Worm (Caenorhabditis elegans) whole organism, midembryonic: Measurements from ENCODE around the gene znfx-1.
A peak's percentile ranks its signal among the peaks of the same experiment; 100 is the strongest.

Source experiments
- T22C8.4 ChIP-seq: fragments of 200-800 bp; sonication (Bioruptor generic); IDR thresholded peaks from 2 replicates; pipeline ENCODE4 v1.3.6; 2022; ENCODE audit warnings: missing genetic modification characterization, missing compliant biosample characterization
- cog-1 ChIP-seq: sonication (generic microtip); optimal IDR thresholded peaks from 2 replicates; lab custom pipeline; 2016; ENCODE audit warnings: missing genetic modification characterization, missing compliant biosample characterization
- flt-1 ChIP-seq: fragments of 200-800 bp; sonication (Bioruptor generic); IDR thresholded peaks from 2 replicates; pipeline ENCODE4 v1.3.6; 2022; ENCODE audit warnings: missing genetic modification characterization, missing compliant biosample characterization
- klf-2 ChIP-seq: fragments of 200-800 bp; sonication (Bioruptor generic); conservative IDR thresholded peaks from 2 replicates; pipeline ENCODE4 v1.3.6; 2022; ENCODE audit warnings: missing genetic modification reagents, missing genetic modification characterization, missing compliant biosample characterization
- med-1 ChIP-seq: sonication (generic microtip); optimal IDR thresholded peaks from 2 replicates; lab custom pipeline; 2017; ENCODE audit warnings: missing genetic modification characterization, mild to moderate bottlenecking, missing compliant biosample characterization, antibody characterized with exemption, missing genetic modification reagents; ENCODE audit not compliant: insufficient read depth
- ref-1 ChIP-seq: fragments of 200-800 bp; sonication (Bioruptor generic); conservative IDR thresholded peaks from 2 replicates; pipeline ENCODE4 v1.3.6; 2022; ENCODE audit warnings: missing genetic modification reagents, missing genetic modification characterization, missing compliant biosample characterization
- tab-1 ChIP-seq: fragments of 200-800 bp; sonication (Bioruptor generic); IDR thresholded peaks from 2 replicates; pipeline ENCODE4 v1.3.6; 2022; ENCODE audit warnings: missing genetic modification characterization, missing compliant biosample characterization
- ztf-23 ChIP-seq: fragments of 200-800 bp; sonication (Bioruptor generic); IDR thresholded peaks from 2 replicates; pipeline ENCODE4 v1.3.6; 2022; ENCODE audit warnings: missing genetic modification reagents, missing genetic modification characterization, missing compliant biosample characterization
- ztf-29 ChIP-seq: fragments of 200-800 bp; sonication (Bioruptor generic); IDR thresholded peaks from 2 replicates; pipeline ENCODE4 v1.3.6; 2022; ENCODE audit warnings: missing genetic modification reagents, missing genetic modification characterization, missing compliant biosample characterization

Gene znfx-1

ce11 chrII:9176523-9176922 lies 36.9 kb upstream of the znfx-1 start:
- TF ChIP-seq ztf-29 (GFP tag; lab: Robert Waterston, UW) (no peak), flt-1 (no peak), cog-1 (tag; lab: Kevin White, UChicago) (no peak), ztf-23 (GFP tag; lab: Robert Waterston, UW) (no peak), ref-1 (GFP tag; lab: Robert Waterston, UW) (no peak), med-1 (GFP tag; lab: Kevin White, UChicago) (no peak), tab-1 (no peak), klf-2 (GFP tag; lab: Robert Waterston, UW) (no peak), T22C8.4 (no peak)

ce11 chrII:9177080-9177479 lies 36.4 kb upstream of the znfx-1 start, which contains the start of the genes sec-5 and pir-1:
Gene sec-5, minus strand, starts transcription at chrII:9177152.
Gene pir-1, plus strand, starts transcription at chrII:9177300.
- TF ChIP-seq T22C8.4 (no peak), flt-1 (0 out of 2 replicates have a peak, but pooled peaks have one; percentile 26)

ce11 chrII:9178811-9179210 lies 34.6 kb upstream of the znfx-1 start:
- TF ChIP-seq tab-1 (peak; percentile 61; the same call in 1 of the 2 replicates), ztf-23 (GFP tag; lab: Robert Waterston, UW) (no peak)

- TF ChIP-seq med-1 (GFP tag; lab: Kevin White, UChicago) (no peak), flt-1 (no peak), ref-1 (GFP tag; lab: Robert Waterston, UW) (no peak), cog-1 (tag; lab: Kevin White, UChicago) (no peak), ztf-29 (GFP tag; lab: Robert Waterston, UW) (no peak), tab-1 (no peak)
Measured at ce11 chrII:9181155-9181554, 32.3 kb upstream of the znfx-1 start.

ce11 chrII:9185915-9186314 lies 27.5 kb upstream of the znfx-1 start:
- no peak for TF ChIP-seq ztf-23 (GFP tag; lab: Robert Waterston, UW)

ce11 chrII:9188380-9188779 lies 25.1 kb upstream of the znfx-1 start, which contains the start of gene sym-2:
Gene sym-2, minus strand, starts transcription at chrII:9188480.
- TF ChIP-seq ref-1 (GFP tag; lab: Robert Waterston, UW), result no peak
- no peak for TF ChIP-seq ztf-23 (GFP tag; lab: Robert Waterston, UW)
- no peak for TF ChIP-seq med-1 (GFP tag; lab: Kevin White, UChicago)
- no peak for TF ChIP-seq T22C8.4
- TF ChIP-seq flt-1, result no peak
- no peak for TF ChIP-seq tab-1
- TF ChIP-seq klf-2 (GFP tag; lab: Robert Waterston, UW), result no peak
- TF ChIP-seq ztf-29 (GFP tag; lab: Robert Waterston, UW), result no peak

ce11 chrII:9189648-9190047 lies 23.8 kb upstream of the znfx-1 start:
- TF ChIP-seq tab-1, result no peak

- TF ChIP-seq cog-1 (tag; lab: Kevin White, UChicago) (no peak), ztf-29 (GFP tag; lab: Robert Waterston, UW) (no peak), med-1 (GFP tag; lab: Kevin White, UChicago) (no peak)
Measured at ce11 chrII:9190513-9191099, 22.9 kb upstream of the znfx-1 start.

ce11 chrII:9194195-9194594 lies 19.3 kb upstream of the znfx-1 start, which contains the start of gene twk-4:
Gene twk-4, minus strand, starts transcription at chrII:9194295.
- TF ChIP-seq ztf-23 (GFP tag; lab: Robert Waterston, UW) (no peak), ref-1 (GFP tag; lab: Robert Waterston, UW) (no peak), cog-1 (tag; lab: Kevin White, UChicago) (no peak), med-1 (GFP tag; lab: Kevin White, UChicago) (no peak), flt-1 (no peak), T22C8.4 (no peak), klf-2 (GFP tag; lab: Robert Waterston, UW) (no peak), tab-1 (no peak), ztf-29 (GFP tag; lab: Robert Waterston, UW) (no peak)

- no peak for TF ChIP-seq ref-1 (GFP tag; lab: Robert Waterston, UW)
Measured at ce11 chrII:9196325-9196724, 17.1 kb upstream of the znfx-1 start.

- TF ChIP-seq ztf-23 (GFP tag; lab: Robert Waterston, UW) (no peak), ref-1 (GFP tag; lab: Robert Waterston, UW) (no peak), tab-1 (no peak), flt-1 (no peak), ztf-29 (GFP tag; lab: Robert Waterston, UW) (no peak), klf-2 (GFP tag; lab: Robert Waterston, UW) (no peak), cog-1 (tag; lab: Kevin White, UChicago) (no peak), med-1 (GFP tag; lab: Kevin White, UChicago) (no peak), T22C8.4 (no peak)
Measured at ce11 chrII:9197212-9197611, 16.2 kb upstream of the znfx-1 start, which contains the start of gene let-23. Gene let-23, plus strand, starts transcription at chrII:9197512.
